Fruit fly (Drosophila melanogaster): Measurements from ENCODE around the gene Fmr1.

dm6 chr3R:10111815-10112185, 1.9 kb upstream of the Fmr1 start:
- TF ChIP-seq psq (GFP tag; optimal IDR thresholded peaks at IDR 0.05) (no peak), Dif (GFP tag; optimal IDR thresholded peaks at IDR 0.05; ENCODE audit: partially characterized antibody) (no peak), h (GFP tag; optimal IDR thresholded peaks at IDR 0.05) (no peak), GATAd (GFP tag; optimal IDR thresholded peaks at IDR 0.05) (no peak), rgr (GFP tag; optimal IDR thresholded peaks at IDR 0.05) (peak; percentile 20)
